Fruit fly (Drosophila melanogaster) whole organism, embryonic: Measurements from ENCODE around the gene Ran-like.

Experiments used
- Ada2b ChIP-seq: fragments of 200-800 bp; sonication (Bioruptor generic); IDR thresholded peaks from 2 replicates; pipeline ENCODE4 v1.3.6; 2022; ENCODE audit warnings: missing biosample characterization, missing genetic modification characterization
- Adf1 ChIP-seq: fragments of 200-800 bp; sonication (Bioruptor generic); IDR thresholded peaks from 2 replicates; pipeline ENCODE4 v1.3.6; 2022; ENCODE audit warnings: missing biosample characterization, missing genetic modification characterization
- CG10462 ChIP-seq: fragments of 200-800 bp; sonication (Bioruptor generic); optimal IDR thresholded peaks from 2 replicates; lab custom pipeline; 2016; ENCODE audit warnings: missing biosample characterization, missing genetic modification characterization
- CG10543 ChIP-seq: fragments of 200-800 bp; sonication (Bioruptor generic); optimal IDR thresholded peaks from 3 replicates; lab custom pipeline; 2017; ENCODE audit warnings: missing biosample characterization, mild to moderate bottlenecking, missing genetic modification characterization, moderate library complexity
- CG11085 ChIP-seq: fragments of 200-800 bp; sonication (Bioruptor generic); IDR thresholded peaks from 2 replicates; pipeline ENCODE4 v1.3.6; 2022; ENCODE audit warnings: missing biosample characterization, missing genetic modification characterization
- CG11398 ChIP-seq: fragments of 200-800 bp; sonication (Bioruptor generic); optimal IDR thresholded peaks from 2 replicates; lab custom pipeline; 2016; ENCODE audit warnings: missing biosample characterization, missing genetic modification characterization
- CG11560 ChIP-seq: fragments of 200-800 bp; sonication (Bioruptor generic); IDR thresholded peaks from 3 replicates; pipeline ENCODE4 v1.3.6; 2022; ENCODE audit warnings: missing biosample characterization, missing genetic modification characterization
- CG1233 ChIP-seq: fragments of 200-800 bp; sonication (Bioruptor generic); optimal IDR thresholded peaks from 4 replicates; lab custom pipeline; 2018; ENCODE audit warnings: missing biosample characterization, mild to moderate bottlenecking, missing genetic modification characterization
- CG15011 ChIP-seq: fragments of 200-800 bp; sonication (Bioruptor generic); optimal IDR thresholded peaks from 3 replicates; lab custom pipeline; 2018; ENCODE audit warnings: missing biosample characterization, mild to moderate bottlenecking, missing genetic modification characterization
- CG15601 ChIP-seq: fragments of 200-800 bp; sonication (Bioruptor generic); optimal IDR thresholded peaks from 3 replicates; lab custom pipeline; 2019; ENCODE audit warnings: missing biosample characterization, mild to moderate bottlenecking, missing genetic modification characterization, moderate library complexity
- CG16815 ChIP-seq: fragments of 200-800 bp; sonication (Bioruptor generic); optimal IDR thresholded peaks from 3 replicates; lab custom pipeline; 2017; ENCODE audit warnings: missing biosample characterization, mild to moderate bottlenecking, missing genetic modification characterization
- CG17328 ChIP-seq: fragments of 200-800 bp; sonication (Bioruptor generic); IDR thresholded peaks from 2 replicates; pipeline ENCODE4 v1.3.6; 2022; ENCODE audit warnings: missing biosample characterization, missing genetic modification characterization
- CG17568 ChIP-seq: fragments of 200-800 bp; sonication (Bioruptor generic); optimal IDR thresholded peaks from 2 replicates; lab custom pipeline; 2018; ENCODE audit warnings: missing biosample characterization, mild to moderate bottlenecking, missing genetic modification characterization, moderate library complexity
- CG2120 ChIP-seq: fragments of 200-800 bp; sonication (Bioruptor generic); optimal IDR thresholded peaks from 3 replicates; lab custom pipeline; 2016; ENCODE audit warnings: missing biosample characterization, missing genetic modification characterization
- CG30431 ChIP-seq: fragments of 200-800 bp; sonication (Bioruptor generic); optimal IDR thresholded peaks from 2 replicates; lab custom pipeline; 2017; ENCODE audit warnings: missing biosample characterization, missing genetic modification characterization
- CG6254 ChIP-seq: fragments of 200-800 bp; sonication (Bioruptor generic); optimal IDR thresholded peaks from 3 replicates; lab custom pipeline; 2017; ENCODE audit warnings: mild to moderate bottlenecking, missing biosample characterization, missing genetic modification reagents, missing genetic modification characterization
- CG6689 ChIP-seq: fragments of 200-800 bp; sonication (Bioruptor generic); IDR thresholded peaks from 2 replicates; pipeline ENCODE4 v1.3.6; 2022; ENCODE audit warnings: missing biosample characterization, missing genetic modification characterization
- CG8359 ChIP-seq: fragments of 200-800 bp; sonication (Bioruptor generic); optimal IDR thresholded peaks from 2 replicates; lab custom pipeline; 2017; ENCODE audit warnings: missing biosample characterization, mild to moderate bottlenecking, missing genetic modification characterization, borderline replicate concordance
- CG9817 ChIP-seq: fragments of 200-800 bp; sonication (Bioruptor generic); optimal IDR thresholded peaks from 2 replicates; lab custom pipeline; 2018; ENCODE audit warnings: missing biosample characterization, mild to moderate bottlenecking, missing genetic modification characterization, moderate library complexity
- Dip3 ChIP-seq: fragments of 200-800 bp; sonication (Bioruptor generic); optimal IDR thresholded peaks from 3 replicates; lab custom pipeline; 2016; ENCODE audit warnings: missing biosample characterization, missing genetic modification characterization
- Dp ChIP-seq: fragments of 200-800 bp; sonication (Bioruptor generic); optimal IDR thresholded peaks from 2 replicates; lab custom pipeline; 2018; ENCODE audit warnings: missing biosample characterization, mild to moderate bottlenecking, missing genetic modification characterization, moderate library complexity
- GATAe ChIP-seq: fragments of 200-800 bp; sonication (Bioruptor generic); conservative IDR thresholded peaks from 2 replicates; pipeline ENCODE4 v1.3.6; 2022; ENCODE audit warnings: missing biosample characterization, missing genetic modification characterization
- Lhr ChIP-seq: fragments of 200-800 bp; sonication (Bioruptor generic); optimal IDR thresholded peaks from 3 replicates; lab custom pipeline; 2017; ENCODE audit warnings: mild to moderate bottlenecking, missing biosample characterization, missing genetic modification reagents, missing genetic modification characterization
- Nf-YB ChIP-seq: fragments of 200-800 bp; sonication (Bioruptor generic); optimal IDR thresholded peaks from 3 replicates; lab custom pipeline; 2019; ENCODE audit warnings: missing biosample characterization, mild to moderate bottlenecking, missing genetic modification characterization, moderate library complexity
- Nf-YC ChIP-seq: fragments of 200-800 bp; optimal IDR thresholded peaks from 3 replicates; lab custom pipeline; 2019; ENCODE audit warnings: missing biosample characterization, mild to moderate bottlenecking, missing genetic modification characterization, moderate library complexity
- Oaz ChIP-seq: fragments of 200-800 bp; sonication (Bioruptor generic); IDR thresholded peaks from 2 replicates; pipeline ENCODE4 v1.3.6; 2022; ENCODE audit warnings: missing biosample characterization, missing genetic modification characterization
- Optix ChIP-seq: fragments of 200-800 bp; sonication (Bioruptor generic); IDR thresholded peaks from 3 replicates; pipeline ENCODE4 v1.3.6; 2022; ENCODE audit warnings: missing biosample characterization, missing genetic modification characterization
- Six4 ChIP-seq: fragments of 200-800 bp; sonication (Bioruptor generic); optimal IDR thresholded peaks from 2 replicates; lab custom pipeline; 2016; ENCODE audit warnings: missing biosample characterization, missing genetic modification characterization
- Sox100B ChIP-seq: fragments of 200-800 bp; sonication (Bioruptor generic); optimal IDR thresholded peaks from 3 replicates; lab custom pipeline; 2018; ENCODE audit warnings: missing biosample characterization, mild to moderate bottlenecking, missing genetic modification characterization
- ato ChIP-seq: fragments of 200-800 bp; sonication (Bioruptor generic); IDR thresholded peaks from 2 replicates; pipeline ENCODE4 v1.3.6; 2022; ENCODE audit warnings: missing biosample characterization, missing genetic modification characterization; ENCODE audit not compliant: partially characterized antibody
- az2 ChIP-seq: fragments of 200-800 bp; sonication (Bioruptor generic); optimal IDR thresholded peaks from 3 replicates; lab custom pipeline; 2016; ENCODE audit warnings: missing biosample characterization, missing genetic modification characterization
- cas ChIP-seq: fragments of 200-800 bp; sonication (Bioruptor generic); IDR thresholded peaks from 2 replicates; pipeline ENCODE4 v1.3.6; 2022; ENCODE audit warnings: missing biosample characterization, missing genetic modification characterization
- chinmo ChIP-seq: fragments of 200-800 bp; sonication (Bioruptor generic); IDR thresholded peaks from 4 replicates; pipeline ENCODE4 v1.3.6; 2022; ENCODE audit warnings: missing biosample characterization, missing genetic modification characterization; ENCODE audit not compliant: partially characterized antibody
- ci ChIP-seq: fragments of 200-800 bp; sonication (Bioruptor generic); IDR thresholded peaks from 3 replicates; pipeline ENCODE4 v1.3.6; 2022; ENCODE audit warnings: missing biosample characterization, missing genetic modification characterization
- croc ChIP-seq: fragments of 200-800 bp; sonication (Bioruptor generic); conservative IDR thresholded peaks from 3 replicates; pipeline ENCODE4 v1.3.6; 2022; ENCODE audit warnings: missing biosample characterization, missing genetic modification characterization
- fd102C ChIP-seq: fragments of 200-800 bp; sonication (Bioruptor generic); optimal IDR thresholded peaks from 2 replicates; lab custom pipeline; 2018; ENCODE audit warnings: missing biosample characterization, mild to moderate bottlenecking, missing genetic modification characterization, moderate library complexity
- jigr1 ChIP-seq: fragments of 200-800 bp; sonication (Bioruptor generic); IDR thresholded peaks from 3 replicates; pipeline ENCODE4 v1.3.6; 2022; ENCODE audit warnings: missing biosample characterization, missing genetic modification characterization
- jing ChIP-seq: fragments of 200-800 bp; sonication (Bioruptor generic); optimal IDR thresholded peaks from 2 replicates; lab custom pipeline; 2018; ENCODE audit warnings: missing biosample characterization, mild to moderate bottlenecking, missing genetic modification characterization
- oc ChIP-seq: fragments of 200-800 bp; sonication (Bioruptor generic); optimal IDR thresholded peaks from 2 replicates; lab custom pipeline; 2018; ENCODE audit warnings: missing biosample characterization, mild to moderate bottlenecking, missing genetic modification characterization, moderate library complexity
- otp ChIP-seq: fragments of 200-800 bp; sonication (Bioruptor generic); IDR thresholded peaks from 3 replicates; pipeline ENCODE4, ENCODE4 v1.3.6; 2022; ENCODE audit warnings: missing biosample characterization, missing genetic modification characterization
- pb ChIP-seq: fragments of 200-800 bp; sonication (Bioruptor generic); optimal IDR thresholded peaks from 3 replicates; lab custom pipeline; 2016; ENCODE audit warnings: missing biosample characterization, missing genetic modification characterization
- ro ChIP-seq: fragments of 200-800 bp; sonication (Bioruptor generic); IDR thresholded peaks from 2 replicates; pipeline ENCODE4 v1.3.6; 2022; ENCODE audit warnings: missing biosample characterization, missing genetic modification characterization
- shn ChIP-seq: fragments of 200-800 bp; sonication (Bioruptor generic); optimal IDR thresholded peaks from 3 replicates; lab custom pipeline; 2016; ENCODE audit warnings: missing biosample characterization, missing genetic modification characterization
- sim ChIP-seq: fragments of 200-800 bp; sonication (Bioruptor generic); IDR thresholded peaks from 2 replicates; pipeline ENCODE4 v1.3.6; 2022; ENCODE audit warnings: missing biosample characterization, missing genetic modification characterization
- sna ChIP-seq: fragments of 200-800 bp; sonication (Bioruptor generic); IDR thresholded peaks from 2 replicates; pipeline ENCODE4 v1.3.6; 2022; ENCODE audit warnings: missing biosample characterization, missing genetic modification characterization; ENCODE audit not compliant: partially characterized antibody
- sug ChIP-seq: fragments of 200-800 bp; optimal IDR thresholded peaks from 2 replicates; lab custom pipeline; 2019; ENCODE audit warnings: missing biosample characterization, mild to moderate bottlenecking, missing genetic modification characterization, moderate library complexity
- tup ChIP-seq: fragments of 200-800 bp; sonication (Bioruptor generic); optimal IDR thresholded peaks from 2 replicates; lab custom pipeline; 2016; ENCODE audit warnings: missing biosample characterization, mild to moderate bottlenecking, missing genetic modification characterization, moderate library complexity
- unpg ChIP-seq: fragments of 200-800 bp; sonication (Bioruptor generic); optimal IDR thresholded peaks from 3 replicates; lab custom pipeline; 2018; ENCODE audit warnings: missing biosample characterization, mild to moderate bottlenecking, missing genetic modification characterization, moderate library complexity
- usp ChIP-seq: fragments of >200 bp; optimal IDR thresholded peaks from 2 replicates; lab custom pipeline; 2017; ENCODE audit warnings: missing biosample characterization, missing genetic modification characterization
- vnd ChIP-seq: fragments of 200-800 bp; sonication (Bioruptor generic); IDR thresholded peaks from 3 replicates; pipeline ENCODE4 v1.3.6; 2022; ENCODE audit warnings: missing biosample characterization, missing genetic modification characterization; ENCODE audit not compliant: partially characterized antibody
- wor ChIP-seq: fragments of 200-800 bp; sonication (Bioruptor generic); IDR thresholded peaks from 2 replicates; pipeline ENCODE4 v1.3.6; 2022; ENCODE audit warnings: missing biosample characterization, missing genetic modification characterization

The Ran-like gene

dm6 chr3L:15508233-15508632, 23.0 kb upstream of the Ran-like start, which contains the start of gene CG7841 (continued):
- peak; percentile 96 for TF ChIP-seq CG9817 (tag; lab: Kevin White, UChicago)
- TF ChIP-seq CG17568 (GFP tag; lab: Kevin White, UChicago) = peak; percentile 98
- TF ChIP-seq Oaz (GFP tag; lab: Robert Waterston, UW) = peak; percentile 93
- peak; percentile 97 for TF ChIP-seq az2 (GFP tag; lab: Kevin White, UChicago)
- TF ChIP-seq jing = peak; percentile 93
- TF ChIP-seq unpg (GFP tag; lab: Kevin White, UChicago) = peak; percentile 99
- peak; percentile 96 for TF ChIP-seq otp (GFP tag; lab: Robert Waterston, UW)
- TF ChIP-seq Six4 (GFP tag; lab: Kevin White, UChicago) = peak; percentile 97
- TF ChIP-seq CG16815 (GFP tag; lab: Kevin White, UChicago) = peak; percentile 87
- TF ChIP-seq jigr1 (GFP tag; lab: Robert Waterston, UW) = no peak; the same call in 1 of the 3 replicates
- TF ChIP-seq CG10543 (GFP tag; lab: Kevin White, UChicago) = peak; percentile 99
- TF ChIP-seq CG15601 (tag; lab: Kevin White, UChicago) = peak; percentile 97
- peak; percentile 92 for TF ChIP-seq CG8359 (GFP tag; lab: Kevin White, UChicago)
- TF ChIP-seq Dp = peak; percentile 87
- no peak for TF ChIP-seq ro (GFP tag; lab: Robert Waterston, UW)
- peak; percentile 93 for TF ChIP-seq Lhr (GFP tag; lab: Kevin White, UChicago)
- no peak; the same call in 1 of the 2 replicates for TF ChIP-seq CG11085 (GFP tag; lab: Robert Waterston, UW)
- peak; percentile 94 for TF ChIP-seq fd102C (GFP tag; lab: Kevin White, UChicago)
- TF ChIP-seq chinmo (GFP tag; lab: Robert Waterston, UW) = no peak
- no peak for TF ChIP-seq usp
- peak; percentile 97 for TF ChIP-seq sim (GFP tag; lab: Robert Waterston, UW)
- peak; percentile 97 for TF ChIP-seq CG15011 (GFP tag; lab: Kevin White, UChicago)
- TF ChIP-seq CG2120 (GFP tag; lab: Kevin White, UChicago) = peak; percentile 98
- TF ChIP-seq CG17328 (GFP tag; lab: Robert Waterston, UW) = peak; percentile 98
- peak; percentile 95 for TF ChIP-seq CG10462 (GFP tag; lab: Kevin White, UChicago)
- TF ChIP-seq Adf1 (GFP tag; lab: Robert Waterston, UW) = peak; percentile 80
- peak; percentile 92 for TF ChIP-seq CG30431 (GFP tag; lab: Kevin White, UChicago)
- peak; percentile 97 for TF ChIP-seq Sox100B (GFP tag; lab: Kevin White, UChicago)
- TF ChIP-seq tup = peak; percentile 96
- TF ChIP-seq Dip3 = peak; percentile 97
- no peak for TF ChIP-seq ato (GFP tag; lab: Robert Waterston, UW)
- TF ChIP-seq ci (GFP tag; lab: Robert Waterston, UW) = peak; percentile 99
- TF ChIP-seq Optix (GFP tag; lab: Robert Waterston, UW) = peak; percentile 94; the same call in 2 of the 3 replicates
- no peak for TF ChIP-seq CG11560
- peak; percentile 99 for TF ChIP-seq sug
- TF ChIP-seq Nf-YB (GFP tag; lab: Kevin White, UChicago) = peak; percentile 89
- peak; percentile 96 for TF ChIP-seq CG11398 (GFP tag; lab: Kevin White, UChicago)
- TF ChIP-seq sna (GFP tag; lab: Robert Waterston, UW) = no peak
- TF ChIP-seq Nf-YC (tag; lab: Kevin White, UChicago) = peak; percentile 92
- TF ChIP-seq CG6254 (GFP tag; lab: Kevin White, UChicago) = peak; percentile 96
- peak; percentile 95 for TF ChIP-seq pb (GFP tag; lab: Kevin White, UChicago)
- TF ChIP-seq vnd = no peak
- peak; percentile 96 for TF ChIP-seq CG6689 (GFP tag; lab: Robert Waterston, UW)
- peak; percentile 98 for TF ChIP-seq CG1233
- peak; percentile 86 for TF ChIP-seq croc
- no peak; the same call in 1 of the 2 replicates for TF ChIP-seq GATAe (GFP tag; lab: Robert Waterston, UW)
- TF ChIP-seq wor (GFP tag; lab: Robert Waterston, UW) = peak; percentile 88
- peak; percentile 97 for TF ChIP-seq oc (tag; lab: Kevin White, UChicago)
- TF ChIP-seq cas = peak; percentile 92; the same call in 1 of the 2 replicates
- peak; percentile 94 for TF ChIP-seq Ada2b
- peak; percentile 96 for TF ChIP-seq shn (GFP tag; lab: Kevin White, UChicago)
